Worm (Caenorhabditis elegans): Measurements from ENCODE around the gene B0361.14.

ce11 chrIII:7314927-7315547, 15.7 kb upstream of the B0361.14 start, which contains the start of gene nspg-6:
- TF ChIP-seq dpl-1 (GFP tag; optimal IDR thresholded peaks at IDR 0.05) (no peak), K12H6.12 (tag; optimal IDR thresholded peaks at IDR 0.05) (no peak), unc-62 (GFP tag; optimal IDR thresholded peaks at IDR 0.05) (no peak), bed-1 (GFP tag; IDR thresholded peaks at IDR 0.05) (no peak), lin-54 (GFP tag; optimal IDR thresholded peaks at IDR 0.05) (no peak), mcd-1 (GFP tag; IDR thresholded peaks at IDR 0.05) (no peak), F22D6.2 (tag; optimal IDR thresholded peaks at IDR 0.05) (no peak), ceh-58 (GFP tag; IDR thresholded peaks at IDR 0.05) (no peak), unc-130 (GFP tag; optimal IDR thresholded peaks at IDR 0.05) (no peak), B0019.2 (GFP tag; conservative IDR thresholded peaks at IDR 0.05) (no peak), lir-1 (GFP tag; conservative IDR thresholded peaks at IDR 0.05) (no peak)
